Worm (Caenorhabditis elegans) whole organism, L2 larva: Measurements from ENCODE around the gene basl-1.

Source experiments
- C34F6.9 ChIP-seq: fragments of 150-350 bp; optimal IDR thresholded peaks from 2 replicates; lab custom pipeline; 2014; ENCODE audit warnings: missing biosample characterization, missing genetic modification characterization
- F13H6.1 ChIP-seq: sonication (generic microtip); optimal IDR thresholded peaks from 2 replicates; lab custom pipeline; 2016; ENCODE audit warnings: missing genetic modification characterization, missing compliant biosample characterization
- Y55F3AM.14 ChIP-seq: fragments of 200-800 bp; sonication (Bioruptor generic); optimal IDR thresholded peaks from 2 replicates; lab custom pipeline; 2018; ENCODE audit warnings: mild to moderate bottlenecking, missing genetic modification characterization, missing compliant biosample characterization
- ZK546.5 ChIP-seq: sonication (generic microtip); optimal IDR thresholded peaks from 2 replicates; lab custom pipeline; 2017; ENCODE audit warnings: missing biosample characterization, missing genetic modification characterization
- ama-1 ChIP-seq: fragments of 150-350 bp; optimal IDR thresholded peaks from 2 replicates; lab custom pipeline; 2018; ENCODE audit warnings: inconsistent platforms
- blmp-1 ChIP-seq: sonication (generic microtip); optimal IDR thresholded peaks from 2 replicates; lab custom pipeline; 2017; ENCODE audit warnings: missing genetic modification characterization, mild to moderate bottlenecking, missing compliant biosample characterization, antibody characterized with exemption, moderate library complexity; ENCODE audit not compliant: insufficient read depth
- ceh-16 ChIP-seq: fragments of 150-350 bp; optimal IDR thresholded peaks from 2 replicates; lab custom pipeline; 2014; ENCODE audit warnings: missing biosample characterization, missing genetic modification characterization
- ceh-82 ChIP-seq: fragments of 150-350 bp; optimal IDR thresholded peaks from 2 replicates; lab custom pipeline; 2014; ENCODE audit warnings: missing biosample characterization, missing genetic modification characterization
- dmd-4 ChIP-seq: sonication (generic microtip); optimal IDR thresholded peaks from 2 replicates; lab custom pipeline; 2017; ENCODE audit warnings: missing biosample characterization, missing genetic modification characterization
- egl-27 ChIP-seq: sonication (generic microtip); optimal IDR thresholded peaks from 3 replicates; lab custom pipeline; 2017; ENCODE audit warnings: missing biosample characterization, missing genetic modification reagents, missing genetic modification characterization
- elt-1 ChIP-seq: fragments of 150-350 bp; optimal IDR thresholded peaks from 2 replicates; lab custom pipeline; 2014; ENCODE audit warnings: missing biosample characterization, missing genetic modification characterization
- fos-1 ChIP-seq: fragments of 150-350 bp; optimal IDR thresholded peaks from 2 replicates; lab custom pipeline; 2014; ENCODE audit warnings: missing biosample characterization, missing genetic modification characterization
- gmeb-1 ChIP-seq: fragments of 150-350 bp; optimal IDR thresholded peaks from 2 replicates; lab custom pipeline; 2014; ENCODE audit warnings: missing biosample characterization, missing genetic modification characterization
- lin-11 ChIP-seq: fragments of 150-350 bp; sonication (generic microtip); optimal IDR thresholded peaks from 2 replicates; lab custom pipeline; 2014; ENCODE audit warnings: missing biosample characterization, missing genetic modification characterization, inconsistent platforms, mixed read lengths
- lin-13 ChIP-seq: fragments of 150-350 bp; optimal IDR thresholded peaks from 2 replicates; lab custom pipeline; 2014; ENCODE audit warnings: missing biosample characterization, missing genetic modification reagents, missing genetic modification characterization
- lin-39 ChIP-seq: fragments of 150-350 bp; optimal IDR thresholded peaks from 2 replicates; lab custom pipeline; 2014; ENCODE audit warnings: missing biosample characterization, missing genetic modification reagents, missing genetic modification characterization
- lsy-2 ChIP-seq, 2 experiments: fragments of 150-350 bp in 1 of 2; sonication (generic microtip) in 1 of 2; optimal IDR thresholded peaks; 2 replicates each; lab custom pipeline; 2014 to 2017; ENCODE audit warnings: missing biosample characterization in 2 of 2, missing genetic modification characterization in 2 of 2
- mab-5 ChIP-seq: fragments of 150-350 bp; optimal IDR thresholded peaks from 2 replicates; lab custom pipeline; 2014; ENCODE audit warnings: missing biosample characterization, missing genetic modification characterization
- mbf-1 ChIP-seq: sonication (generic microtip); optimal IDR thresholded peaks from 2 replicates; lab custom pipeline; 2017; ENCODE audit warnings: missing biosample characterization, missing genetic modification characterization
- mdl-1 ChIP-seq, 2 experiments: fragments of 150-350 bp in 1 of 2; sonication (generic microtip) in 1 of 2; optimal IDR thresholded peaks; 2 replicates each; lab custom pipeline; 2017; ENCODE audit warnings: missing biosample characterization in 2 of 2, missing genetic modification characterization in 2 of 2
- nhr-11 ChIP-seq: fragments of 150-350 bp; optimal IDR thresholded peaks from 2 replicates; lab custom pipeline; 2014; ENCODE audit warnings: missing biosample characterization, missing genetic modification characterization
- nhr-12 ChIP-seq: fragments of 150-350 bp; optimal IDR thresholded peaks from 2 replicates; lab custom pipeline; 2014; ENCODE audit warnings: missing biosample characterization, missing genetic modification characterization
- nhr-129 ChIP-seq: fragments of 150-350 bp; optimal IDR thresholded peaks from 2 replicates; lab custom pipeline; 2014; ENCODE audit warnings: missing biosample characterization, missing genetic modification characterization
- nhr-21 ChIP-seq: fragments of 150-350 bp; optimal IDR thresholded peaks from 2 replicates; lab custom pipeline; 2014; ENCODE audit warnings: missing biosample characterization, missing genetic modification characterization
- nhr-23 ChIP-seq: fragments of 150-350 bp; optimal IDR thresholded peaks from 2 replicates; lab custom pipeline; 2014; ENCODE audit warnings: missing biosample characterization, missing genetic modification reagents, missing genetic modification characterization
- nhr-77 ChIP-seq: fragments of 150-350 bp; optimal IDR thresholded peaks from 2 replicates; lab custom pipeline; 2014; ENCODE audit warnings: missing biosample characterization, missing genetic modification characterization
- sem-4 ChIP-seq: fragments of 150-350 bp; optimal IDR thresholded peaks from 2 replicates; lab custom pipeline; 2014; ENCODE audit warnings: missing biosample characterization, missing genetic modification reagents, missing genetic modification characterization
- sma-3 ChIP-seq: sonication (generic microtip); optimal IDR thresholded peaks from 2 replicates; lab custom pipeline; 2016; ENCODE audit warnings: missing genetic modification reagents, missing genetic modification characterization, missing compliant biosample characterization
- sma-9 ChIP-seq, 2 experiments: fragments of 150-350 bp in 1 of 2; sonication (generic microtip) in 1 of 2; optimal IDR thresholded peaks; 2 replicates each; lab custom pipeline; 2014 to 2016; ENCODE audit warnings: missing genetic modification characterization in 2 of 2, mild to moderate bottlenecking in 1 of 2, missing biosample characterization in 1 of 2, missing compliant biosample characterization in 1 of 2, missing genetic modification reagents in 1 of 2, moderate library complexity in 1 of 2
- unc-39 ChIP-seq: fragments of 150-350 bp; optimal IDR thresholded peaks from 2 replicates; lab custom pipeline; 2014; ENCODE audit warnings: missing biosample characterization, missing genetic modification characterization
- unc-55 ChIP-seq: fragments of 150-350 bp; sonication (generic microtip); optimal IDR thresholded peaks from 3 replicates; lab custom pipeline; 2014; ENCODE audit warnings: missing biosample characterization, missing genetic modification reagents, missing genetic modification characterization
- unc-62 ChIP-seq: fragments of 150-350 bp; optimal IDR thresholded peaks from 2 replicates; lab custom pipeline; 2014; ENCODE audit warnings: missing biosample characterization, missing genetic modification reagents, missing genetic modification characterization
- zag-1 ChIP-seq: fragments of 150-350 bp; optimal IDR thresholded peaks from 2 replicates; lab custom pipeline; 2014; ENCODE audit warnings: missing biosample characterization, missing genetic modification characterization

basl-1 gene

DNA sequence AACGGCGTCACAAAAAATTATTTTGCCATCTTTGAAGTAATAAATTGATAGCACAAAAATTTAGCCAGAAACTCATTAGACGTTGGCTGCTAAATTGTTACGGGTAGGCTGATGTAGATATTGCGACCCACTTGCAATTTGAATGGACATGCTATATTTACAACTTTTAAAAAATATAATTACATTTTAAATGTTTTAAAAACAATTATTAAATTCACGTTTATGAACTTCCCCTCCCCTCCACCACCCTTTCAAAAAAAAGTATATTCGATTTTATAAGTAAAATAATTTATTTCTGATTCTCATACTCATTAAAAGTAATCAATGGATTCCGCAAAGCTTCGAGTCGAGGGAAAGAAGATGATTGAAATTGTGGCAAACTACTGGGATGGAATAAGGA lies at the start of gene basl-1:
Gene basl-1, plus strand, starts transcription at position 301 of the 400 bp plus-strand sequence.
- no peak for TF ChIP-seq nhr-12 (tag; lab: Kevin White, UChicago)

DNA sequence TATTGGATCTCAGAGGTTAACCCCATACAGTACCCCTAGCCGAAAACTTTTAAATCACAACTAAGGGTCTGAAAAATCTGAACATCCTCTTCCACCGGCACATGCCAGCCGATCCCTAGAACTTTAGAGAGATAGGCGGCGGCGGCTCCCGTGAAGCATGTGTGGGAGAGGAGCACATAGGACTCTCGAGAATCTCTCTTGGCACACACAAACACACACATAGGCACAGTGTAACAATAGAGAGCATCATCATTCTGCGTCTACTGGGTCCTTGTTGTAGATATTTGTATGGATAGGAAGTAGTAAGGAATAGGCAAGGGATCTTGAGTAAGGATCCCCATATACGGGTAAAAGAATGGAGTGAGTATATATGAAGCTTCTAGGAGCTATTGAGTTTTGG lies 49.0 kb upstream of the basl-1 start:
- TF ChIP-seq nhr-23 (tag; lab: Kevin White, UChicago) (no peak), nhr-129 (tag; lab: Kevin White, UChicago) (peak; percentile 29), unc-39 (no peak)

DNA sequence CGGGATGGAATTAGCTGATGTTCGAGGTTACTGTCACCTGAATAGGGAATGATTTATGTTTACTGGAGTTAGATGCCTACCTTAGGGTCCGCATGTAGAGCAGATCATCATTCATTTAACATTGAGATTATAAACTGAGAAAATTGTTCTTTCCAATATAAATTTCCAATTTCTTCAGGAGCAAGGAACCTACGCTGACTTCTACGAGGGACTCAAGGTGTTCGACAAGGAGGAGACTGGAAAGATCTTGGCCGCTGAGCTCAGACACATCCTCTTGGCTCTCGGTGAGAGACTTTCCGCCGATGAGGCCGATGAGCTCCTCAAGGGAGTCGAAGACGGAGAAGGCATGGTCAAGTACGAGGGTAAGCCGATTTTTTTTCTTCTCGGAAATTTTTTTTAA lies 48.3 kb upstream of the basl-1 start:
- TF ChIP-seq zag-1 (tag; lab: Kevin White, UChicago) (no peak), ceh-82 (tag; lab: Kevin White, UChicago) (no peak), C34F6.9 (tag; lab: Kevin White, UChicago) (no peak), ceh-16 (tag; lab: Kevin White, UChicago) (no peak), ama-1 (no peak), sem-4 (tag; lab: Kevin White, UChicago) (no peak), nhr-11 (tag; lab: Kevin White, UChicago) (no peak), egl-27 (no peak), lin-13 (GFP tag; lab: Kevin White, UChicago) (no peak), F13H6.1 (tag; lab: Kevin White, UChicago) (no peak), unc-39 (no peak), sma-9 (GFP tag; optimal IDR thresholded peaks at IDR 0.05; lab: Kevin White, UChicago) (no peak), sma-9 (tag; optimal IDR thresholded peaks at IDR 0.05; lab: Kevin White, UChicago) (no peak), lin-39 (no peak), lin-11 (tag; lab: Kevin White, UChicago) (no peak), ZK546.5 (tag; lab: Kevin White, UChicago) (no peak)

DNA sequence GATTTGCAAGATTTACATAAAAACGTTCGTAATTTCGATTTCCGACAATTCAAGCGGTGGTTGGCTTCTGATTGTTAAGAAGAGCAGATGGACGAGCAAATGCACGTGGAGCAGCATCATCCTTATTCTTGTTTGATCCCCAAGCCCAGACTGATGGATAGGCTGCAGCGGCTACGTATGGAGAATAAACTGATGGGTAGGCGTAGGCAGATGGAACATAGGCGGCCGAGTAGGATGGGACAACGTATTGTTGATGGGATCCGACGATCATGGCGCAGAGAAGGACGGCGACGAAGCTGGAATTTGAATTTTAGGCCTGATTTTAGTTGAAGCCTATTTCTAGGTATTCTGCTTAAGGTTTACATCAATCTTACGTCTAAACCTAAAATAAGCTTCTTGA lies 46.5 kb upstream of the basl-1 start:
- no peak for TF ChIP-seq blmp-1 (tag; lab: Kevin White, UChicago)
- TF ChIP-seq nhr-77 (tag; lab: Kevin White, UChicago): no peak
- TF ChIP-seq Y55F3AM.14 (GFP tag; lab: Kevin White, UChicago): no peak

DNA sequence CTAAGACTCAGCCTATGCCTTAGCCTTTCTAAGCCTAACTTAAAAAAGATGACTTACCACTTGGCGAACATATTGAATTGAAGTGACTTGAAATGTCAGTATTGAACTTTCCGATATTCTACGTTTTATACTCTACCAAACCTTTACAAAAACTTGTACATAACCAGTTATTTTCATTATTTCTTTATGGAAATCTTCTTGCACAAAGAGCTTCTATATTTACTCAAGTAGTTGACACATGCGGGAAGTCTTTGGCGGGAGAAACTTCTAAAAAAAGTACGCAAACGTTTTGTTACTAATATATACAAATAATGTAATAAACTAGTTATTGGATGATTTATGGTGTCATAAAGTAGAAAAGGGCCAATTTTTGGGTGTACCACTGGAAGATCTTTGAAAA lies 46.1 kb upstream of the basl-1 start, which contains the start of gene nspb-12:
Gene nspb-12, minus strand, starts transcription at position 101 of the 400 bp plus-strand sequence.
- TF ChIP-seq sma-3: no peak
- TF ChIP-seq mbf-1: no peak
- no peak for TF ChIP-seq elt-1 (tag; lab: Kevin White, UChicago)
- TF ChIP-seq unc-55: no peak
- TF ChIP-seq lin-39: no peak
- no peak for TF ChIP-seq unc-62

DNA sequence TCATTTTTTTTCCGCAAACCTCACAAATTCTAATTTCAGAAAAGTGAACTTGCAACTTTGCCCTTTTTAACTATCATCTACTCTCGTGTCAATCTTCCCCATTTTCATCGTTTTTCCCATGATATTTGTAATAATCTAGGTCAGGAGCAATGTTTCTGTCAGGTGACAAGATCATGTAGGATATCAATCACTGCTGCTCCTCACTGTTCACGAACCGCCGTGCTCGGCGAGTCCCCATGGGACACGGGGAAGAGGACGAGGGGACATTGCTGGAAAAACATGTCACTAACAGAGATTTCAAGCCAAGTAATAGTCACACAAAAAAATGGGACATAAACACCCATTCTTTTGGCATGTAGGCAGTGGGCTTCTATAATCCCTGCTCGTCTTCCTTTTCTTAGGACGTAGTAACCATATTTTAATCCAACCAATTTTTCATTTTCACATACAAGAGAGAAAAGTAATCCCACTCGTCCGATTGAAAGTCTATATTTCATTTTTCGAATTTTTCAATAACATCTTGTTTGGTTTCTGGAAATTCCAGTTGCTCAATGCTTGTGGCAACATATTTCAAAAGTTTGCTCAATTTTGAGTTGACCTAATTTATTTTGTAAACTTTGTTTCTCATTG lies 43.8 kb upstream of the basl-1 start:
- TF ChIP-seq unc-62 (no peak), ceh-82 (tag; lab: Kevin White, UChicago) (no peak), lsy-2 (tag; optimal IDR thresholded peaks at IDR 0.05; lab: Kevin White, UChicago) (peak in 1 of 2 experiments; percentile 15), nhr-129 (tag; lab: Kevin White, UChicago) (peak; percentile 4), ZK546.5 (tag; lab: Kevin White, UChicago) (no peak), mab-5 (tag; lab: Kevin White, UChicago) (peak; percentile 78), nhr-21 (tag; lab: Kevin White, UChicago) (no peak), unc-55 (peak; percentile 90)

DNA sequence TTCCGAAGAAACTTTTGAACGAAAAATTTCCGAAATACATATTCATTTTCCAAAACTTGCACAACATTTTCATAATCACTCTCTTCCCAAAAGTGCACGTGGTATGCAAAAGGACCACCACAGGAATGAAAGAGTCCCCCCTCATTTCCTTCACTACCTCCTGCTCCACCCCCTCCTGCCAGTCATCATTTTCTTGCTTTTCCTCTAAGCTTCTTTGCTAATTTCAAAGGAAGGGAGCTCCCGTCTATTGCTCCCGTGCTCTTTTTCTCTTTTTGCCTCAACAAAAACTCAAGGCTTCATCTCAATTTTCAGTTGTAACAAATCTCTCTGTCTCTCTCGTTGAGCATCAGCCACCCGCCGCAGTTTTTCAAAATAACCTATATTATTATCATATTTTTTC lies 41.9 kb upstream of the basl-1 start:
- no peak for TF ChIP-seq fos-1
- TF ChIP-seq F13H6.1 (tag; lab: Kevin White, UChicago): no peak
- TF ChIP-seq nhr-11 (tag; lab: Kevin White, UChicago): no peak
- TF ChIP-seq ama-1: no peak
- peak in 1 of 2 experiments; percentile 0 for TF ChIP-seq lsy-2 (tag; optimal IDR thresholded peaks at IDR 0.05; lab: Kevin White, UChicago)
- peak; percentile 6 for TF ChIP-seq nhr-129 (tag; lab: Kevin White, UChicago)
- no peak for TF ChIP-seq mdl-1 (tag; optimal IDR thresholded peaks at IDR 0.05; lab: Kevin White, UChicago)
- peak; percentile 11 for TF ChIP-seq C34F6.9 (tag; lab: Kevin White, UChicago)
- TF ChIP-seq dmd-4 (tag; lab: Kevin White, UChicago): no peak
- TF ChIP-seq sma-9 (GFP tag; optimal IDR thresholded peaks at IDR 0.05; lab: Kevin White, UChicago): no peak
- TF ChIP-seq sma-9 (tag; optimal IDR thresholded peaks at IDR 0.05; lab: Kevin White, UChicago): no peak
- TF ChIP-seq ceh-16 (tag; lab: Kevin White, UChicago): no peak
- no peak for TF ChIP-seq gmeb-1
- TF ChIP-seq mbf-1: no peak
- TF ChIP-seq, all 48 proteins: peak for 3
